Fruit fly (Drosophila melanogaster): Measurements from ENCODE around the gene beat-Vb.
A peak's percentile ranks its signal among the peaks of the same experiment; 100 is the strongest.

Gene beat-Vb

DNA sequence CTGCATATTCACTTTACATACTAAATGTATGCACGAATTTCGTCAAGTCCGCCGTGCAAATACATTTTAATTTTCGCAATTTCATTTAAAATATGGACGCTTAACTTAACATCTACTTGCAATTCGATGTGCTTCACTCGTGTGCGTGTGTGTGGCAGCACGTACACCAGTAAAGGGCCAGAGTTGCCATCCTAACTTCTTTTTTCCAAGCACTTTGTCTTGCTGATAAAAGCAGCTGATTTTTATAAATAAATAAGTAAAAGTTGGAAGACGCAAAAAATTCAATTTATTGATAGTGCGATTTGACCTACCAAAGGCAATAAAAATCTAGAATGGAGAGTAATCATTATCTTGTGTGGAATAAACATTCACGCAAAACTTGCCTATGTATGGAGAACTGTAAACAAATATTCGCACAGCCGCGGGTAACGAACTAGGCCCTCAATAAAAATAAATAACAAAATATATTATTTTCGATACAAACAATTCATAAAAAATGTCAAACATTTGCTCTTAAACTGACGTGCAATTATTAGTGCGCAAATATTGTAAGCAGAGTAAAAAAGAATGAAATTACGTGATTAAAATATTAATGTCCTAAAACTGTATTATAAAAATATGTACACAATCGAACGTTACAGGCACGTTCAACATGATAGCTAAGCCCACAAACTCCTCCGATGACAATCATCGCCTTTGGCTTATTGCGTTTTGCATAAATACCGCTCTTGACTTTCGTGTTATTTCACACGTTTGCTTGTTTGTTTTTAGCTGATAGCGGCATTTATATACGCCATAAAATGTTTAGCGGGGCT lies 66.5 kb downstream of the beat-Vb start (continued):
- TF ChIP-seq pfk (GFP tag; optimal IDR thresholded peaks at IDR 0.05) (no peak), Oli (tag; optimal IDR thresholded peaks at IDR 0.05) (peak; percentile 83), nerfin-1 (tag; optimal IDR thresholded peaks at IDR 0.05) (peak; percentile 52), CG4404 (GFP tag; IDR thresholded peaks at IDR 0.05) (no peak), al (GFP tag; IDR thresholded peaks at IDR 0.05) (peak; percentile 45; the same call in 1 of the 2 replicates), crp (GFP tag; optimal IDR thresholded peaks at IDR 0.05) (peak in 1 of 2 experiments; percentile 48), zen (tag; optimal IDR thresholded peaks at IDR 0.05) (peak; percentile 30), row (GFP tag; IDR thresholded peaks at IDR 0.05) (peak; percentile 87), CG32772 (GFP tag; IDR thresholded peaks at IDR 0.05) (peak; percentile 66), Six4 (GFP tag; optimal IDR thresholded peaks at IDR 0.05) (no peak), lbe (GFP tag; optimal IDR thresholded peaks at IDR 0.05) (peak; percentile 20), ara (GFP tag; IDR thresholded peaks at IDR 0.05) (peak; percentile 68; the same call in 1 of the 2 replicates), phol (tag; optimal IDR thresholded peaks at IDR 0.05) (peak; percentile 71), en (GFP tag; optimal IDR thresholded peaks at IDR 0.05) (no peak), CG2129 (GFP tag; IDR thresholded peaks at IDR 0.05; ENCODE audit: partially characterized antibody) (no peak), abd-A (tag; optimal IDR thresholded peaks at IDR 0.05) (no peak), CG12155 (GFP tag; optimal IDR thresholded peaks at IDR 0.05) (peak; percentile 44), Dll (GFP tag; IDR thresholded peaks at IDR 0.05; ENCODE audit: partially characterized antibody) (peak; percentile 31; the same call in 1 of the 4 replicates), CkIIα-i1 (GFP tag; IDR thresholded peaks at IDR 0.05) (no peak), Bgb (GFP tag; IDR thresholded peaks at IDR 0.05; ENCODE audit: partially characterized antibody) (no peak; the same call in 1 of the 2 replicates), CG17359 (tag; optimal IDR thresholded peaks at IDR 0.05) (peak; percentile 65), tgo (GFP tag; IDR thresholded peaks at IDR 0.05) (peak; percentile 43; the same call in 1 of the 3 replicates), schlank (tag; optimal IDR thresholded peaks at IDR 0.05) (peak; percentile 37), crc (GFP tag; optimal IDR thresholded peaks at IDR 0.05) (peak; percentile 13), CG11723 (GFP tag; optimal IDR thresholded peaks at IDR 0.05) (peak; percentile 52), Abd-B (GFP tag; optimal IDR thresholded peaks at IDR 0.05) (peak; percentile 67), CG13287 (GFP tag; IDR thresholded peaks at IDR 0.05; ENCODE audit: partially characterized antibody) (peak; percentile 11; the same call in 1 of the 2 replicates), CG9215 (GFP tag; IDR thresholded peaks at IDR 0.05) (peak; percentile 68), btn (GFP tag; optimal IDR thresholded peaks at IDR 0.05) (no peak), aop (GFP tag; IDR thresholded peaks at IDR 0.05) (no peak), CG14860 (GFP tag; IDR thresholded peaks at IDR 0.05; ENCODE audit: partially characterized antibody) (no peak), Ada2b (GFP tag; IDR thresholded peaks at IDR 0.05) (peak; percentile 59), crol (GFP tag; IDR thresholded peaks at IDR 0.05) (no peak), tio (GFP tag; optimal IDR thresholded peaks at IDR 0.05) (peak; percentile 74), luna (GFP tag; optimal IDR thresholded peaks at IDR 0.05) (no peak), CG1832 (GFP tag; optimal IDR thresholded peaks at IDR 0.05) (no peak), CG2202 (tag; optimal IDR thresholded peaks at IDR 0.05) (peak; percentile 33), CG18619 (GFP tag; optimal IDR thresholded peaks at IDR 0.05) (peak; percentile 76), CG11093 (GFP tag; IDR thresholded peaks at IDR 0.05) (no peak), Hsf (GFP tag; optimal IDR thresholded peaks at IDR 0.05) (peak; percentile 58), Doc2 (GFP tag; IDR thresholded peaks at IDR 0.05) (no peak), stc (GFP tag; IDR thresholded peaks at IDR 0.05) (peak; percentile 31; the same call in 1 of the 2 replicates), caup (GFP tag; optimal IDR thresholded peaks at IDR 0.05; ENCODE audit: severe bottlenecking) (peak; percentile 78), CTCF (GFP tag; optimal IDR thresholded peaks at IDR 0.05) (no peak), run (tag; optimal IDR thresholded peaks at IDR 0.05) (no peak), cad (GFP tag; optimal IDR thresholded peaks at IDR 0.05) (no peak), CG31224 (GFP tag; IDR thresholded peaks at IDR 0.05) (peak; percentile 63), Chrac-16 (GFP tag; optimal IDR thresholded peaks at IDR 0.05) (peak; percentile 39), zen2 (GFP tag; IDR thresholded peaks at IDR 0.05; ENCODE audit: partially characterized antibody) (no peak)

Data from whole organism, embryonic.